Fruit fly (Drosophila melanogaster) whole organism, embryonic: ENCODE results near the gene CG18749.

Experiments used
- Abd-B ChIP-seq: fragments of 200-800 bp; sonication (Bioruptor generic); optimal IDR thresholded peaks from 2 replicates; lab custom pipeline; 2018; ENCODE audit warnings: missing biosample characterization, mild to moderate bottlenecking, missing genetic modification characterization, moderate library complexity
- Bdp1 ChIP-seq: fragments of 200-800 bp; sonication (Bioruptor generic); optimal IDR thresholded peaks from 3 replicates; lab custom pipeline; 2016; ENCODE audit warnings: missing biosample characterization, missing genetic modification characterization
- C15 ChIP-seq: fragments of 200-800 bp; sonication (Bioruptor generic); IDR thresholded peaks from 3 replicates; pipeline ENCODE4 v1.3.6; 2022; ENCODE audit warnings: missing biosample characterization, missing genetic modification characterization
- CG10543 ChIP-seq: fragments of 200-800 bp; sonication (Bioruptor generic); optimal IDR thresholded peaks from 3 replicates; lab custom pipeline; 2017; ENCODE audit warnings: missing biosample characterization, mild to moderate bottlenecking, missing genetic modification characterization, moderate library complexity
- CG11085 ChIP-seq: fragments of 200-800 bp; sonication (Bioruptor generic); IDR thresholded peaks from 2 replicates; pipeline ENCODE4 v1.3.6; 2022; ENCODE audit warnings: missing biosample characterization, missing genetic modification characterization
- CG11093 ChIP-seq: fragments of 200-800 bp; sonication (Bioruptor generic); IDR thresholded peaks from 3 replicates; pipeline ENCODE4 v1.3.6; 2022; ENCODE audit warnings: missing biosample characterization, missing genetic modification characterization
- CG11456 ChIP-seq: fragments of 200-800 bp; sonication (Bioruptor generic); IDR thresholded peaks from 3 replicates; pipeline ENCODE4 v1.3.6; 2022; ENCODE audit warnings: missing biosample characterization, missing genetic modification characterization
- CG11504 ChIP-seq: fragments of 200-800 bp; sonication (Bioruptor generic); optimal IDR thresholded peaks from 3 replicates; lab custom pipeline; 2019; ENCODE audit warnings: missing biosample characterization, mild to moderate bottlenecking, missing genetic modification characterization, moderate library complexity
- CG11560 ChIP-seq: fragments of 200-800 bp; sonication (Bioruptor generic); IDR thresholded peaks from 3 replicates; pipeline ENCODE4 v1.3.6; 2022; ENCODE audit warnings: missing biosample characterization, missing genetic modification characterization
- CG12219 ChIP-seq: fragments of 200-800 bp; sonication (Bioruptor generic); optimal IDR thresholded peaks from 3 replicates; lab custom pipeline; 2018; ENCODE audit warnings: missing biosample characterization, mild to moderate bottlenecking, missing genetic modification characterization
- CG12942 ChIP-seq: fragments of 200-800 bp; sonication (Bioruptor generic); optimal IDR thresholded peaks from 3 replicates; lab custom pipeline; 2016; ENCODE audit warnings: missing biosample characterization, missing genetic modification characterization
- CG13287 ChIP-seq: fragments of 200-800 bp; sonication (Bioruptor generic); IDR thresholded peaks from 2 replicates; pipeline ENCODE4 v1.3.6; 2022; ENCODE audit warnings: missing biosample characterization, missing genetic modification characterization; ENCODE audit not compliant: partially characterized antibody
- CG14710 ChIP-seq: fragments of 200-800 bp; sonication (Bioruptor generic); optimal IDR thresholded peaks from 3 replicates; lab custom pipeline; 2019; ENCODE audit warnings: missing biosample characterization, mild to moderate bottlenecking, missing genetic modification characterization, moderate library complexity
- CG15269 ChIP-seq: fragments of 200-800 bp; sonication (Bioruptor generic); optimal IDR thresholded peaks from 2 replicates; lab custom pipeline; 2018; ENCODE audit warnings: missing biosample characterization, mild to moderate bottlenecking, missing genetic modification characterization, moderate library complexity
- CG17802 ChIP-seq: fragments of 200-800 bp; sonication (Bioruptor generic); optimal IDR thresholded peaks from 2 replicates; lab custom pipeline; 2018; ENCODE audit warnings: missing biosample characterization, mild to moderate bottlenecking, missing genetic modification characterization, moderate library complexity
- CG18476 ChIP-seq: fragments of 200-800 bp; sonication (Bioruptor generic); optimal IDR thresholded peaks from 2 replicates; lab custom pipeline; 2016; ENCODE audit warnings: missing biosample characterization, mild to moderate bottlenecking, missing genetic modification characterization
- CG2129 ChIP-seq: fragments of 200-800 bp; sonication (Bioruptor generic); IDR thresholded peaks from 2 replicates; pipeline ENCODE4 v1.3.6; 2022; ENCODE audit warnings: missing biosample characterization, missing genetic modification characterization; ENCODE audit not compliant: partially characterized antibody
- CG2712 ChIP-seq: fragments of 200-800 bp; optimal IDR thresholded peaks from 3 replicates; lab custom pipeline; 2019; ENCODE audit warnings: missing biosample characterization, mild to moderate bottlenecking, missing genetic modification characterization, moderate library complexity
- CG4328 ChIP-seq: fragments of 200-800 bp; sonication (Bioruptor generic); optimal IDR thresholded peaks from 3 replicates; lab custom pipeline; 2017; ENCODE audit warnings: missing biosample characterization, missing genetic modification reagents, missing genetic modification characterization
- CG7556 ChIP-seq: fragments of 200-800 bp; sonication (Bioruptor generic); optimal IDR thresholded peaks from 2 replicates; lab custom pipeline; 2017; ENCODE audit warnings: missing biosample characterization, mild to moderate bottlenecking, missing genetic modification characterization
- ERR ChIP-seq: fragments of 200-800 bp; sonication (Bioruptor generic); optimal IDR thresholded peaks from 2 replicates; lab custom pipeline; 2016; ENCODE audit warnings: missing biosample characterization, missing genetic modification characterization
- Fer1 ChIP-seq: fragments of 200-800 bp; sonication (Bioruptor generic); optimal IDR thresholded peaks from 2 replicates; lab custom pipeline; 2017; ENCODE audit warnings: missing biosample characterization, mild to moderate bottlenecking, missing genetic modification characterization
- HLH54F ChIP-seq: fragments of 200-800 bp; sonication (Bioruptor generic); optimal IDR thresholded peaks from 3 replicates; lab custom pipeline; 2016; ENCODE audit warnings: missing biosample characterization, missing genetic modification characterization
- Jarid2 ChIP-seq: fragments of 200-800 bp; sonication (Bioruptor generic); optimal IDR thresholded peaks from 3 replicates; lab custom pipeline; 2017; ENCODE audit warnings: mild to moderate bottlenecking, missing biosample characterization, missing genetic modification reagents, missing genetic modification characterization
- Kr ChIP-seq: fragments of 200-800 bp; sonication (Bioruptor generic); optimal IDR thresholded peaks from 2 replicates; lab custom pipeline; 2017; ENCODE audit warnings: missing biosample characterization, mild to moderate bottlenecking, missing genetic modification characterization
- Max ChIP-seq: fragments of 200-800 bp; sonication (Bioruptor generic); optimal IDR thresholded peaks from 2 replicates; lab custom pipeline; 2016; ENCODE audit warnings: missing biosample characterization, mild to moderate bottlenecking, missing genetic modification characterization
- NFAT ChIP-seq: fragments of 200-800 bp; sonication (Bioruptor generic); IDR thresholded peaks from 2 replicates; pipeline ENCODE4 v1.3.6; 2022; ENCODE audit warnings: missing biosample characterization, missing genetic modification characterization
- Opbp ChIP-seq: fragments of 200-800 bp; sonication (Bioruptor generic); IDR thresholded peaks from 3 replicates; pipeline ENCODE4 v1.3.6; 2022; ENCODE audit warnings: missing biosample characterization, missing genetic modification characterization; ENCODE audit not compliant: partially characterized antibody
- Trl ChIP-seq, 3 experiments: fragments of >200 bp in 2 of 3; fragments of 200-800 bp in 1 of 3; sonication (Bioruptor generic) in 1 of 3; optimal IDR thresholded peaks; 2 replicates in 1 of 3; 3 replicates in 2 of 3; lab custom pipeline; 2016 to 2017; ENCODE audit warnings: missing biosample characterization in 1 of 3, missing genetic modification characterization in 1 of 3
- bcd ChIP-seq: fragments of 200-800 bp; sonication (Bioruptor generic); optimal IDR thresholded peaks from 2 replicates; lab custom pipeline; 2017; ENCODE audit warnings: missing biosample characterization, mild to moderate bottlenecking, missing genetic modification characterization
- bowl ChIP-seq: fragments of 200-800 bp; sonication (Bioruptor generic); IDR thresholded peaks from 2 replicates; pipeline ENCODE4 v1.3.6; 2022; ENCODE audit warnings: missing biosample characterization, missing genetic modification characterization
- chinmo ChIP-seq: fragments of 200-800 bp; sonication (Bioruptor generic); IDR thresholded peaks from 4 replicates; pipeline ENCODE4 v1.3.6; 2022; ENCODE audit warnings: missing biosample characterization, missing genetic modification characterization; ENCODE audit not compliant: partially characterized antibody
- chn ChIP-seq: fragments of 200-800 bp; sonication (Bioruptor generic); optimal IDR thresholded peaks from 2 replicates; lab custom pipeline; 2016; ENCODE audit warnings: missing biosample characterization, missing genetic modification characterization
- fd96Cb ChIP-seq: fragments of 200-800 bp; sonication (Bioruptor generic); optimal IDR thresholded peaks from 2 replicates; lab custom pipeline; 2018; ENCODE audit warnings: missing biosample characterization, mild to moderate bottlenecking, missing genetic modification characterization, moderate library complexity
- gsb ChIP-seq: fragments of 200-800 bp; sonication (Bioruptor generic); IDR thresholded peaks from 2 replicates; pipeline ENCODE4 v1.3.6; 2022; ENCODE audit warnings: missing biosample characterization, missing genetic modification characterization
- ind ChIP-seq: fragments of 200-800 bp; sonication (Bioruptor generic); optimal IDR thresholded peaks from 3 replicates; lab custom pipeline; 2016; ENCODE audit warnings: missing biosample characterization, missing genetic modification characterization
- inv ChIP-seq: fragments of 200-800 bp; sonication (Bioruptor generic); IDR thresholded peaks from 2 replicates; pipeline ENCODE4 v1.3.6; 2022; ENCODE audit warnings: missing biosample characterization, missing genetic modification characterization; ENCODE audit not compliant: partially characterized antibody
- jigr1 ChIP-seq: fragments of 200-800 bp; sonication (Bioruptor generic); IDR thresholded peaks from 3 replicates; pipeline ENCODE4 v1.3.6; 2022; ENCODE audit warnings: missing biosample characterization, missing genetic modification characterization
- kah ChIP-seq: fragments of 200-800 bp; sonication (Bioruptor generic); optimal IDR thresholded peaks from 2 replicates; lab custom pipeline; 2018; ENCODE audit warnings: missing biosample characterization, mild to moderate bottlenecking, missing genetic modification characterization
- odd ChIP-seq: fragments of 200-800 bp; sonication (Bioruptor generic); optimal IDR thresholded peaks from 2 replicates; lab custom pipeline; 2017; ENCODE audit warnings: missing biosample characterization, mild to moderate bottlenecking, missing genetic modification characterization
- pzg ChIP-seq: fragments of 200-800 bp; sonication (Bioruptor generic); optimal IDR thresholded peaks from 3 replicates; lab custom pipeline; 2018; ENCODE audit warnings: missing biosample characterization, mild to moderate bottlenecking, missing genetic modification characterization, moderate library complexity
- sim ChIP-seq: fragments of 200-800 bp; sonication (Bioruptor generic); IDR thresholded peaks from 2 replicates; pipeline ENCODE4 v1.3.6; 2022; ENCODE audit warnings: missing biosample characterization, missing genetic modification characterization
- stwl ChIP-seq: fragments of 200-800 bp; sonication (Bioruptor generic); optimal IDR thresholded peaks from 3 replicates; lab custom pipeline; 2018; ENCODE audit warnings: missing biosample characterization, mild to moderate bottlenecking, missing genetic modification characterization, moderate library complexity
- tll ChIP-seq, 2 experiments: fragments of 200-800 bp in 1 of 2; fragments of >200 bp in 1 of 2; sonication (Bioruptor generic) in 1 of 2; optimal IDR thresholded peaks; 2 replicates each; lab custom pipeline; 2017 to 2019; ENCODE audit warnings: missing biosample characterization in 2 of 2, missing genetic modification characterization in 2 of 2, mild to moderate bottlenecking in 1 of 2, moderate library complexity in 1 of 2
- ttk ChIP-seq: fragments of 200-800 bp; sonication (Bioruptor generic); IDR thresholded peaks from 2 replicates; pipeline ENCODE4 v2.1.2; 2022; ENCODE audit warnings: missing biosample characterization, missing genetic modification characterization
- tup ChIP-seq: fragments of 200-800 bp; sonication (Bioruptor generic); optimal IDR thresholded peaks from 2 replicates; lab custom pipeline; 2016; ENCODE audit warnings: missing biosample characterization, mild to moderate bottlenecking, missing genetic modification characterization, moderate library complexity
- vvl ChIP-seq: fragments of 200-800 bp; sonication (Bioruptor generic); IDR thresholded peaks from 2 replicates; pipeline ENCODE4 v1.3.6; 2022; ENCODE audit warnings: missing biosample characterization, missing genetic modification characterization
- z ChIP-seq: fragments of 200-800 bp; sonication (Bioruptor generic); IDR thresholded peaks from 3 replicates; pipeline ENCODE4 v1.3.6; 2022; ENCODE audit warnings: missing biosample characterization, missing genetic modification characterization
- zfh1 ChIP-seq: fragments of 200-800 bp; sonication (Bioruptor generic); IDR thresholded peaks from 3 replicates; pipeline ENCODE4 v1.3.6; 2022; ENCODE audit warnings: missing biosample characterization, missing genetic modification characterization

Gene CG18749

DNA sequence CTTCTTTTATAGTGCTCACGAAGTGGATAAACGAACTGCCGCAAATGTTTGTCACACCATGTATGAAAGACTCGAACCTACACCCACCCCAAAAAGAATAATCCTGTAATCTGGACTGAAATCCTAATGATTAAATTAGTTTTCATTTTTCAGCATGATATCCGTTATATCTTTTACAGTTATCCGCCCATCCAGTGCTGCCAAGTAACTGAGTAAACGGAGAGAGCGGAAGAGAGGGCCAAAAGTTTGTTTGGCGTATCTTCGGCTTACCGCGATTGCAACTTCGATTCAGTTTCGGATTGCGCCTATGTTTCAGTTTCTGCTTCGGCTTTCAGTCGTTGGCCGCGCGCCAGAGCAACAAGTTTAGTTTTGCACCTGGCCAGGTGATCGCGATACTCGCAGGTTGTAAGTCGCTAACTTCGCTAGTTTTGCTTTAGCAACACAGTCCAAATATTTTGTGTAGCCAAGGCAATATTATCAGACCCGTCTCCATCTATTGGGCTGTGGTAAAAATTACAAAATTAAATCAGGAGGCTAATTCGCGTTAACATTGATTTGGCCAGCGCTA, 6.4 kb downstream of the CG18749 start, which contains the start of gene mtg:
TSS of gene mtg (plus strand) at position 332 of the 568 bp plus-strand sequence.
- TF ChIP-seq CG17802 (tag; lab: Kevin White, UChicago), result no peak
- no peak for TF ChIP-seq CG10543
- TF ChIP-seq z (GFP tag; lab: Robert Waterston, UW), result no peak
- peak; percentile 59 for TF ChIP-seq CG11504 (tag; lab: Kevin White, UChicago)
- TF ChIP-seq bowl (GFP tag; lab: Robert Waterston, UW), result peak; percentile 17; the same call in 1 of the 2 replicates
- TF ChIP-seq tll (GFP tag; optimal IDR thresholded peaks at IDR 0.05; lab: Kevin White, UChicago), result no peak
- no peak for TF ChIP-seq chn (GFP tag; lab: Kevin White, UChicago)
- TF ChIP-seq Kr (GFP tag; lab: Kevin White, UChicago), result no peak
- TF ChIP-seq CG7556 (GFP tag; lab: Kevin White, UChicago), result no peak
- no peak for TF ChIP-seq Max (GFP tag; lab: Kevin White, UChicago)
- no peak for TF ChIP-seq ind
- TF ChIP-seq odd (GFP tag; lab: Kevin White, UChicago), result no peak
- TF ChIP-seq ERR (GFP tag; lab: Kevin White, UChicago), result no peak
- TF ChIP-seq CG18476 (GFP tag; lab: Kevin White, UChicago), result no peak
- no peak for TF ChIP-seq CG15269 (tag; lab: Kevin White, UChicago)
- TF ChIP-seq kah (GFP tag; lab: Kevin White, UChicago), result no peak
- no peak for TF ChIP-seq C15 (GFP tag; lab: Robert Waterston, UW)
- TF ChIP-seq chinmo (GFP tag; lab: Robert Waterston, UW), result 0 out of 4 replicates have a peak, but pooled peaks have one; percentile 35
- no peak for TF ChIP-seq Abd-B (GFP tag; lab: Kevin White, UChicago)
- TF ChIP-seq CG2129, result no peak
- no peak for TF ChIP-seq Bdp1 (GFP tag; lab: Kevin White, UChicago)
- no peak for TF ChIP-seq bcd (GFP tag; lab: Kevin White, UChicago)
- no peak for TF ChIP-seq zfh1 (GFP tag; lab: Robert Waterston, UW)
- TF ChIP-seq vvl, result 0 out of 2 replicates have a peak, but pooled peaks have one; percentile 10
- TF ChIP-seq Trl (optimal IDR thresholded peaks at IDR 0.05; lab: Kevin White, UChicago), result peak in 1 of 2 experiments; percentile 20
- TF ChIP-seq Trl (GFP tag; optimal IDR thresholded peaks at IDR 0.05; lab: Kevin White, UChicago), result no peak
- peak; percentile 65 for TF ChIP-seq Jarid2
- TF ChIP-seq CG14710, result no peak
- TF ChIP-seq Fer1 (GFP tag; lab: Kevin White, UChicago), result no peak
- TF ChIP-seq CG12219 (GFP tag; lab: Kevin White, UChicago), result no peak
- TF ChIP-seq CG2712 (tag; lab: Kevin White, UChicago), result no peak
- TF ChIP-seq CG13287 (GFP tag; lab: Robert Waterston, UW), result 0 out of 2 replicates have a peak, but pooled peaks have one; percentile 11
- no peak for TF ChIP-seq HLH54F (GFP tag; lab: Kevin White, UChicago)
- no peak for TF ChIP-seq pzg (GFP tag; lab: Kevin White, UChicago)
- no peak for TF ChIP-seq gsb (GFP tag; lab: Robert Waterston, UW)
- TF ChIP-seq sim (GFP tag; lab: Robert Waterston, UW), result no peak
- no peak for TF ChIP-seq NFAT (GFP tag; lab: Robert Waterston, UW)
- TF ChIP-seq Opbp (GFP tag; lab: Robert Waterston, UW), result no peak
- TF ChIP-seq CG12942 (GFP tag; lab: Kevin White, UChicago), result no peak
- TF ChIP-seq CG4328 (GFP tag; lab: Kevin White, UChicago), result no peak
- TF ChIP-seq tup, result no peak
- TF ChIP-seq fd96Cb, result no peak
- no peak for TF ChIP-seq CG11456 (GFP tag; lab: Robert Waterston, UW)
- no peak for TF ChIP-seq jigr1 (GFP tag; lab: Robert Waterston, UW)
- no peak for TF ChIP-seq CG11085
- no peak for TF ChIP-seq CG11093
- no peak for TF ChIP-seq stwl (tag; lab: Kevin White, UChicago)
- TF ChIP-seq CG11560 (tag; lab: Robert Waterston, UW), result no peak
- no peak for TF ChIP-seq ttk
- no peak for TF ChIP-seq inv (GFP tag; lab: Robert Waterston, UW)
